Worm (Caenorhabditis elegans) whole organism, L3 larva: ENCODE results near the gene fbxa-26.

Source experiments
- R02D3.7 ChIP-seq: fragments of 150-350 bp; optimal IDR thresholded peaks from 2 replicates; lab custom pipeline; 2014; ENCODE audit warnings: missing biosample characterization, missing genetic modification characterization
- ZK546.5 ChIP-seq: sonication (generic microtip); optimal IDR thresholded peaks from 2 replicates; lab custom pipeline; 2017; ENCODE audit warnings: missing biosample characterization, missing genetic modification characterization
- aly-2 ChIP-seq: fragments of 150-350 bp; optimal IDR thresholded peaks from 2 replicates; lab custom pipeline; 2014; ENCODE audit warnings: missing biosample characterization, missing genetic modification characterization
- ama-1 ChIP-seq: fragments of 150-350 bp; optimal IDR thresholded peaks from 2 replicates; lab custom pipeline; 2018
- ceh-16 ChIP-seq: sonication (generic microtip); optimal IDR thresholded peaks from 2 replicates; lab custom pipeline; 2017; ENCODE audit warnings: missing biosample characterization, missing genetic modification characterization
- ceh-28 ChIP-seq: fragments of 150-350 bp; optimal IDR thresholded peaks from 2 replicates; lab custom pipeline; 2014; ENCODE audit warnings: missing biosample characterization, missing genetic modification reagents, missing genetic modification characterization
- ceh-82 ChIP-seq: fragments of 150-350 bp; optimal IDR thresholded peaks from 2 replicates; lab custom pipeline; 2014; ENCODE audit warnings: missing biosample characterization, missing genetic modification characterization
- ceh-9 ChIP-seq: sonication (generic microtip); optimal IDR thresholded peaks from 2 replicates; lab custom pipeline; 2018; ENCODE audit warnings: missing biosample characterization, missing genetic modification characterization
- daf-12 ChIP-seq: fragments of 150-350 bp; optimal IDR thresholded peaks from 2 replicates; lab custom pipeline; 2014; ENCODE audit warnings: missing biosample characterization, missing genetic modification reagents, missing genetic modification characterization
- egl-27 ChIP-seq: sonication (generic microtip); optimal IDR thresholded peaks from 4 replicates; lab custom pipeline; 2017; ENCODE audit warnings: missing biosample characterization, missing genetic modification reagents, missing genetic modification characterization
- egl-5 ChIP-seq: fragments of 150-350 bp; optimal IDR thresholded peaks from 2 replicates; lab custom pipeline; 2017; ENCODE audit warnings: missing biosample characterization, missing genetic modification reagents, missing genetic modification characterization, inconsistent platforms
- elt-1 ChIP-seq: fragments of 150-350 bp; optimal IDR thresholded peaks from 2 replicates; lab custom pipeline; 2014; ENCODE audit warnings: missing biosample characterization, missing genetic modification characterization
- elt-2 ChIP-seq: sonication (generic microtip); optimal IDR thresholded peaks from 2 replicates; lab custom pipeline; 2016; ENCODE audit warnings: missing genetic modification reagents, mild to moderate bottlenecking, missing genetic modification characterization, missing compliant biosample characterization
- eor-1 ChIP-seq, 2 experiments: fragments of 150-350 bp; optimal IDR thresholded peaks; 2 replicates each; lab custom pipeline; 2014 to 2018; ENCODE audit warnings: missing biosample characterization in 2 of 2, missing genetic modification characterization in 2 of 2
- fkh-10 ChIP-seq: sonication (generic microtip); optimal IDR thresholded peaks from 2 replicates; lab custom pipeline; 2017; ENCODE audit warnings: missing biosample characterization, missing genetic modification reagents, missing genetic modification characterization
- fkh-2 ChIP-seq: fragments of 150-350 bp; optimal IDR thresholded peaks from 2 replicates; lab custom pipeline; 2014; ENCODE audit warnings: missing biosample characterization, missing genetic modification reagents, missing genetic modification characterization
- fos-1 ChIP-seq: fragments of 150-350 bp; optimal IDR thresholded peaks from 2 replicates; lab custom pipeline; 2014; ENCODE audit warnings: missing biosample characterization, missing genetic modification characterization
- hmg-11 ChIP-seq: sonication (generic microtip); optimal IDR thresholded peaks from 2 replicates; lab custom pipeline; 2016; ENCODE audit warnings: missing genetic modification characterization, missing compliant biosample characterization
- jun-1 ChIP-seq: fragments of 150-350 bp; optimal IDR thresholded peaks from 2 replicates; lab custom pipeline; 2014; ENCODE audit warnings: missing biosample characterization, missing genetic modification reagents, missing genetic modification characterization
- lin-15B ChIP-seq: fragments of 150-350 bp; optimal IDR thresholded peaks from 2 replicates; lab custom pipeline; 2014; ENCODE audit warnings: missing biosample characterization, missing genetic modification characterization
- lin-39 ChIP-seq: fragments of 150-350 bp; optimal IDR thresholded peaks from 2 replicates; lab custom pipeline; 2018; ENCODE audit warnings: missing biosample characterization, missing genetic modification reagents, missing genetic modification characterization
- lsy-12 ChIP-seq: sonication (generic microtip); optimal IDR thresholded peaks from 2 replicates; lab custom pipeline; 2016; ENCODE audit warnings: mild to moderate bottlenecking, missing genetic modification characterization, missing compliant biosample characterization
- mml-1 ChIP-seq: fragments of 150-350 bp; sonication (generic microtip); optimal IDR thresholded peaks from 3 replicates; lab custom pipeline; 2014; ENCODE audit warnings: missing biosample characterization, missing genetic modification characterization
- nfya-1 ChIP-seq: sonication (generic microtip); optimal IDR thresholded peaks from 2 replicates; lab custom pipeline; 2017; ENCODE audit warnings: missing genetic modification characterization, mild to moderate bottlenecking, missing compliant biosample characterization, antibody characterized with exemption, moderate library complexity; ENCODE audit not compliant: insufficient read depth
- nhr-11 ChIP-seq: fragments of 150-350 bp; optimal IDR thresholded peaks from 2 replicates; lab custom pipeline; 2014; ENCODE audit warnings: missing biosample characterization, missing genetic modification characterization
- nhr-12 ChIP-seq: fragments of 150-350 bp; optimal IDR thresholded peaks from 2 replicates; lab custom pipeline; 2014; ENCODE audit warnings: missing biosample characterization, missing genetic modification characterization
- nhr-23 ChIP-seq: fragments of 150-350 bp; optimal IDR thresholded peaks from 2 replicates; lab custom pipeline; 2014; ENCODE audit warnings: missing biosample characterization, missing genetic modification reagents, missing genetic modification characterization
- nhr-237 ChIP-seq: fragments of 150-350 bp; optimal IDR thresholded peaks from 2 replicates; lab custom pipeline; 2014; ENCODE audit warnings: missing biosample characterization, missing genetic modification characterization
- nhr-25 ChIP-seq: sonication (generic microtip); optimal IDR thresholded peaks from 2 replicates; lab custom pipeline; 2017; ENCODE audit warnings: missing biosample characterization, missing genetic modification characterization
- nhr-28 ChIP-seq: fragments of 150-350 bp; optimal IDR thresholded peaks from 2 replicates; lab custom pipeline; 2014; ENCODE audit warnings: missing biosample characterization, missing genetic modification characterization
- nhr-67 ChIP-seq: fragments of 150-350 bp; optimal IDR thresholded peaks from 2 replicates; lab custom pipeline; 2014; ENCODE audit warnings: missing biosample characterization, missing genetic modification characterization
- nhr-76 ChIP-seq: fragments of 150-350 bp; sonication (generic microtip); optimal IDR thresholded peaks from 5 replicates; lab custom pipeline; 2014; ENCODE audit warnings: missing biosample characterization, missing genetic modification characterization
- nhr-77 ChIP-seq: fragments of 150-350 bp; optimal IDR thresholded peaks from 2 replicates; lab custom pipeline; 2014; ENCODE audit warnings: missing biosample characterization, missing genetic modification characterization
- pha-4 ChIP-seq: fragments of 150-350 bp; optimal IDR thresholded peaks from 2 replicates; lab custom pipeline; 2014; ENCODE audit warnings: missing biosample characterization, missing genetic modification reagents, missing genetic modification characterization
- sea-2 ChIP-seq: fragments of 150-350 bp; sonication (generic microtip); optimal IDR thresholded peaks from 4 replicates; lab custom pipeline; 2014; ENCODE audit warnings: missing biosample characterization, missing genetic modification reagents, missing genetic modification characterization
- skn-1 ChIP-seq: fragments of 150-350 bp; optimal IDR thresholded peaks from 2 replicates; lab custom pipeline; 2014; ENCODE audit warnings: missing biosample characterization, missing genetic modification characterization
- snpc-4 ChIP-seq: fragments of 150-350 bp; optimal IDR thresholded peaks from 2 replicates; lab custom pipeline; 2014; ENCODE audit warnings: missing biosample characterization, missing genetic modification characterization
- tbx-2 ChIP-seq: sonication (generic microtip); optimal IDR thresholded peaks from 2 replicates; lab custom pipeline; 2016; ENCODE audit warnings: mild to moderate bottlenecking, missing genetic modification characterization, missing compliant biosample characterization
- unc-39 ChIP-seq: sonication (generic microtip); optimal IDR thresholded peaks from 4 replicates; lab custom pipeline; 2017; ENCODE audit warnings: missing biosample characterization, missing genetic modification characterization
- zag-1 ChIP-seq: fragments of 150-350 bp; optimal IDR thresholded peaks from 2 replicates; lab custom pipeline; 2014; ENCODE audit warnings: missing biosample characterization, missing genetic modification characterization
- ztf-11 ChIP-seq: fragments of 150-350 bp; optimal IDR thresholded peaks from 2 replicates; lab custom pipeline; 2014; ENCODE audit warnings: missing biosample characterization, missing genetic modification characterization

fbxa-26 gene

DNA sequence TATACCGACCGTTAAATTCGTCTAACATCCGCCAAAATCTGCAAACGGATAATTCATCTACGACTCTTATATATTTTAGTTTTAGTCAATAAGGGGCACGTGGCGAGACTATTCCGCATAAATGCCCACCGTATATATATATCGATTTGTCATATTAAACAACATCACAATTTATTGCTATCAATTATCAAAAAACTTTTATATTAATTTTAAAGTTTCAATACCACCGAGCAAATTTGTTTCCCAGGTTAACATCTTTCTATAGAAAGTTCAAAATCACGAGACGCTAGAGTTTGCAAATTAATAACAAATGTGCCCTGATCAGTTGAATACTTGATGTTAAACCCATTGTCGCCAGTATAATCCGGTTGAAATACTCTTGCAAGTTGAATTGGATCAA is 5.2 kb upstream of the fbxa-26 start, which contains the start of gene Y82E9BL.5:
Gene Y82E9BL.5 (minus strand): TSS at position 101 of the 400 bp plus-strand sequence.
- TF ChIP-seq ceh-16 = no peak
- TF ChIP-seq egl-27 (tag; lab: Kevin White, UChicago) = no peak
- TF ChIP-seq, all 47 proteins: peak for 0

DNA sequence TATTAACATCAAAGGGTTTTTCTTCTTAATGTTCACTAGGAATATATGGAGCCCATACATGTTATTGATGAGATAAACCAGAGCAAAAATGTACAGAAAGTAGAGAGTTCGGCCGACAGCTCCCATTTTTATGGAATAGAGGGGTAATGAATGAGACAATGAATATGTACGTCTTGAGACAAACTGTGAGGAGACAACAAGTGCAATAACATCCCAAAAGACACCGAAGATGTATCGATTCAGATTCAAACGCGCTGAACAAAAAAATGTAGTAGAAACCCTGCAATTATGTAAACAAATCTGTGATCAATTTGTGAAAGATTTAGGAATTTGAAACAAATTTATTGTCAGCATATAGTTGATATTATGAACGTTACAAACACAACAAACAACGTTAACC is 4.7 kb upstream of the fbxa-26 start:
- TF ChIP-seq ama-1 (lab: Kevin White, UChicago) (no peak), aly-2 (tag; lab: Kevin White, UChicago) (no peak), elt-1 (tag; lab: Kevin White, UChicago) (no peak), nhr-25 (no peak), ceh-16 (no peak), lsy-12 (tag; lab: Kevin White, UChicago) (no peak), elt-2 (tag; lab: Kevin White, UChicago) (no peak), eor-1 (tag; optimal IDR thresholded peaks at IDR 0.05; lab: Kevin White, UChicago) (no peak), nhr-11 (tag; lab: Kevin White, UChicago) (no peak), ceh-28 (tag; lab: Kevin White, UChicago) (no peak), nhr-237 (tag; lab: Kevin White, UChicago) (no peak), nhr-67 (tag; lab: Kevin White, UChicago) (no peak)

DNA sequence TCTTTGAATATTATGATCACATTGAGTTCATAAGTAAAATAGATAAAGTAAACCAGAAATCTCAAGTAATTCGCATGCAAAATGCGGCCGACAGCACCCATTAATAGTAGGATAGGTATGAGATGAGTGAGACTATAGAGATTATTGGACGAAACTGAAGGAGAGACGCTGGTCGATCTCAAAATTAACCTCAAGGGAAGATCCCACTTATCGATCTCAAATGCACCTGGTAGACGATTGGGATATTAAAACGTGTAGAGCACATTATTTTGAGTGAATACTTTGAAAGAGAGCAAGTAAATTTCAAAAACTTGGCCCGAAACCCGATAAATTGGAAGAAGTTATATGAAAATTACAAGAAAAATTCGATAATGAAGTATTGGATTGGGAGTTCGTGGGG is 3.4 kb upstream of the fbxa-26 start, which contains the start of gene Y82E9BL.6:
Gene Y82E9BL.6 (minus strand): TSS at position 101 of the 400 bp plus-strand sequence.
- TF ChIP-seq nhr-11 (tag; lab: Kevin White, UChicago) (no peak), zag-1 (tag; lab: Kevin White, UChicago) (no peak), pha-4 (tag; lab: Kevin White, UChicago) (no peak), ceh-9 (tag; lab: Kevin White, UChicago) (no peak), daf-12 (tag; lab: Kevin White, UChicago) (no peak), lin-15B (tag; lab: Kevin White, UChicago) (no peak), eor-1 (tag; optimal IDR thresholded peaks at IDR 0.05; lab: Kevin White, UChicago) (no peak), ceh-16 (no peak), egl-5 (tag; lab: Kevin White, UChicago) (no peak), nhr-23 (tag; lab: Kevin White, UChicago) (no peak), nfya-1 (tag; lab: Kevin White, UChicago) (no peak), nhr-67 (tag; lab: Kevin White, UChicago) (no peak), skn-1 (tag; lab: Kevin White, UChicago) (no peak), ztf-11 (tag; lab: Kevin White, UChicago) (no peak), fkh-10 (no peak)

DNA sequence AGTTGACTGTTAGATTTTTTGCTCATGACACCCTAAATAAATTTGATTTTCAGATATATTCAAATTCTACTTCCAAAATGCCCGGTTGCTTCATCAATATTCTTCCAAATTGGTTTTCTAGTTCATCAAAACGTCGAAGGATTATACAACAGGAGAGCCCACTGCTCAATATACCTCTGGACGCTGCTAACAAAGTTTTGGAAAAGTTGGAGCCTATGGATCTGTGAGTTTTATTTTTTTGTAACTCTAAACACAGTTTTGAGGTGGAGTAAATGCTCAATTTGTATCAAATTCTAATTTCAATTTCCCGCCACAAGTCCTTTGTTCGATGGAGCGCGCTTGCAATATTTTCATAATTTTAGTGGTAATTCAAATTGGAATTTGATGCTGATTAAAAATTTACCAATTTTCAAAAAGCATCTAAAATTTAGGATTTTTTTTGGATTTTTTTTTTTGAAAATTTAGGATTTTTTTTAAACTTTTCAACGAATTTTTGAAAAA is 647 bp upstream of the fbxa-26 start, which contains the start of gene fbxa-27:
Gene fbxa-27 (plus strand): TSS at position 51 of the 501 bp plus-strand sequence.
- TF ChIP-seq nhr-28 (tag; lab: Kevin White, UChicago) = no peak
- no peak for TF ChIP-seq ceh-82
- TF ChIP-seq unc-39 (tag; lab: Kevin White, UChicago) = no peak
- TF ChIP-seq skn-1 (tag; lab: Kevin White, UChicago) = no peak
- TF ChIP-seq ztf-11 (tag; lab: Kevin White, UChicago) = no peak
- no peak for TF ChIP-seq nhr-23 (tag; lab: Kevin White, UChicago)
- no peak for TF ChIP-seq tbx-2 (tag; lab: Kevin White, UChicago)
- no peak for TF ChIP-seq daf-12 (tag; lab: Kevin White, UChicago)
- no peak for TF ChIP-seq lsy-12 (tag; lab: Kevin White, UChicago)
- no peak for TF ChIP-seq ceh-28 (tag; lab: Kevin White, UChicago)
- TF ChIP-seq nhr-12 (tag; lab: Kevin White, UChicago) = no peak
- TF ChIP-seq zag-1 (tag; lab: Kevin White, UChicago) = no peak
- no peak for TF ChIP-seq lin-39
- no peak for TF ChIP-seq aly-2 (tag; lab: Kevin White, UChicago)
- no peak for TF ChIP-seq snpc-4 (tag; lab: Kevin White, UChicago)
- TF ChIP-seq eor-1 (tag; optimal IDR thresholded peaks at IDR 0.05; lab: Kevin White, UChicago) = no peak
- TF ChIP-seq sea-2 = no peak
- no peak for TF ChIP-seq elt-2 (tag; lab: Kevin White, UChicago)
- no peak for TF ChIP-seq elt-1 (tag; lab: Kevin White, UChicago)
- TF ChIP-seq nhr-77 (tag; lab: Kevin White, UChicago) = no peak

DNA sequence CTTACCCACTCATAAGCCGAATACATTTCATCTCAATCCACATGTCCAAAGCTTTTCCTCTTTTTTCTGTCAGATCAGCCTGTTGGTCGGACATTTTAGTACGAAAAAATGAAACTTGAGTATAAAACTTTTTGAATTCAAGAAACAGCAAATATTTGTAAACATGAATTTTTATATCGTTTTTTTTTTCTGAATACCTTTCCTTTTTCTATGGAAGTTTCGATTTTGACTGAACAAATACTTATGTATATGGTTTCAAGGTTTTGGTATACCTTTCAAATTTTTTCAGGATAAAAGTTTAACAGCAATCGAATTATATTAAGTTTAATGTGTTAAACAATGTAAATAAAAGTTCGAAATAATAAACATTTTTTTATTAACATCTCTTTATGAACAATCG is 2.1 kb downstream of the fbxa-26 start, which contains the start of gene fbxa-5:
Gene fbxa-5 (minus strand): TSS at position 101 of the 400 bp plus-strand sequence.
- TF ChIP-seq daf-12 (tag; lab: Kevin White, UChicago) (no peak), R02D3.7 (tag; lab: Kevin White, UChicago) (no peak), hmg-11 (no peak), elt-2 (tag; lab: Kevin White, UChicago) (no peak), ceh-9 (tag; lab: Kevin White, UChicago) (no peak), ZK546.5 (tag; lab: Kevin White, UChicago) (no peak), lin-39 (no peak), fkh-2 (tag; lab: Kevin White, UChicago) (no peak), mml-1 (no peak), pha-4 (tag; lab: Kevin White, UChicago) (no peak), egl-5 (tag; lab: Kevin White, UChicago) (no peak), egl-27 (tag; lab: Kevin White, UChicago) (no peak), nhr-25 (no peak), nhr-77 (tag; lab: Kevin White, UChicago) (no peak), aly-2 (tag; lab: Kevin White, UChicago) (no peak), fos-1 (tag; lab: Kevin White, UChicago) (no peak), jun-1 (tag; lab: Kevin White, UChicago) (no peak), nhr-23 (tag; lab: Kevin White, UChicago) (no peak), nhr-76 (no peak), nfya-1 (tag; lab: Kevin White, UChicago) (no peak)
